Fruit fly (Drosophila melanogaster): Measurements from ENCODE around the gene CG34250.

DNA sequence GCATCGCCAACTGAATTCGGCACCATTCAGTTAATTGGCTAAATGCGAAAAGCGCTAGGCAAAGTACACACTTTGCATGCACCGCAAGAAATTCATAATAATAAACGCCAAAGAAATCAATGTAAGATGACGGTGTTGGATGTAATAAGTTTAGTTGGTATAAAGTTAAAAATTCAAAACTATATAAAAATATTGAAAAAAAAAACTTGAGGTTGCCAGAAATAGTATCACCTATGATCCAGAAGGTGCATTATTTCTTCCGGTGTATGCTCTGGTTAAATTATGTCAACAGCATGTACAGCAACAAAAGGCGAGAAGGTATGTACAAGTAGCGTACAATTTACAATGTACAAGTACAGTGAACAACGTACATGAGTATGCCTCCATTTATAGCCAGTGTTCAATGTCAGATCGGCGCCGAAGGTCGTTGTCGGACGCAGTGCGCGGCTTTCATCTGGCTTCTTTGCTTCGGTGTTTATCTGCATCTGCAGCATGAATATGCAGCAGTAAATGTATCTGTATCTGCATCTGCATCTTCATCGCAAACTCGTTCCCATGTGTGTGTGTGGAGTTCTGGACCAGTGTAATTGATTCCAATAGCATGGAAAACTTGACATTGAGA lies 21.0 kb downstream of the CG34250 start:
- TF ChIP-seq CG32006 (GFP tag; optimal IDR thresholded peaks at IDR 0.05) = peak; percentile 87
- TF ChIP-seq Hr39 (GFP tag; optimal IDR thresholded peaks at IDR 0.05) = peak; percentile 46
- peak; percentile 86 for TF ChIP-seq CG10669 (GFP tag; optimal IDR thresholded peaks at IDR 0.05)
- peak; percentile 45; the same call in 1 of the 2 replicates for TF ChIP-seq CG11294 (GFP tag; IDR thresholded peaks at IDR 0.05)
- TF ChIP-seq salr (GFP tag; optimal IDR thresholded peaks at IDR 0.05) = peak; percentile 61 to 82

All from whole organism, prepupa.